Worm (Caenorhabditis elegans): Measurements from ENCODE around the gene E04F6.8.

ce11 chrII:7200051-7200599, 11.1 kb downstream of the E04F6.8 start, which contains the start of gene pcrg-1:
- TF ChIP-seq lin-39 (tag; optimal IDR thresholded peaks at IDR 0.05), result peak; percentile 71
- TF ChIP-seq unc-62 (GFP tag; optimal IDR thresholded peaks at IDR 0.05), result no peak
- TF ChIP-seq unc-86 (tag; optimal IDR thresholded peaks at IDR 0.05), result peak; percentile 57
- no peak for TF ChIP-seq ama-1 (optimal IDR thresholded peaks at IDR 0.05)
- peak in 1 of 2 experiments; percentile 76 for TF ChIP-seq ztf-11 (tag; optimal IDR thresholded peaks at IDR 0.05)
- TF ChIP-seq ces-1 (GFP tag; optimal IDR thresholded peaks at IDR 0.05), result no peak
- TF ChIP-seq C04F5.9 (tag; optimal IDR thresholded peaks at IDR 0.05), result peak; percentile 59
- no peak for TF ChIP-seq fkh-8 (tag; optimal IDR thresholded peaks at IDR 0.05)
- no peak for TF ChIP-seq tlp-1 (tag; optimal IDR thresholded peaks at IDR 0.05)
- TF ChIP-seq fos-1 (tag; optimal IDR thresholded peaks at IDR 0.05), result peak; percentile 57
- peak in 1 of 2 experiments; percentile 77 for TF ChIP-seq mdl-1 (tag; optimal IDR thresholded peaks at IDR 0.05)
- no peak for TF ChIP-seq aha-1 (tag; optimal IDR thresholded peaks at IDR 0.05)
